Fruit fly (Drosophila melanogaster) ovary, adult (tissue): ENCODE measurements around the gene hth.

Experiments
- CG17801 ChIP-seq: fragments of 200-800 bp; optimal IDR thresholded peaks from 2 replicates; lab custom pipeline; 2019; ENCODE audit warnings: missing biosample characterization, mild to moderate bottlenecking, missing genetic modification characterization, moderate library complexity; ENCODE audit not compliant: partially characterized antibody

Gene hth

DNA sequence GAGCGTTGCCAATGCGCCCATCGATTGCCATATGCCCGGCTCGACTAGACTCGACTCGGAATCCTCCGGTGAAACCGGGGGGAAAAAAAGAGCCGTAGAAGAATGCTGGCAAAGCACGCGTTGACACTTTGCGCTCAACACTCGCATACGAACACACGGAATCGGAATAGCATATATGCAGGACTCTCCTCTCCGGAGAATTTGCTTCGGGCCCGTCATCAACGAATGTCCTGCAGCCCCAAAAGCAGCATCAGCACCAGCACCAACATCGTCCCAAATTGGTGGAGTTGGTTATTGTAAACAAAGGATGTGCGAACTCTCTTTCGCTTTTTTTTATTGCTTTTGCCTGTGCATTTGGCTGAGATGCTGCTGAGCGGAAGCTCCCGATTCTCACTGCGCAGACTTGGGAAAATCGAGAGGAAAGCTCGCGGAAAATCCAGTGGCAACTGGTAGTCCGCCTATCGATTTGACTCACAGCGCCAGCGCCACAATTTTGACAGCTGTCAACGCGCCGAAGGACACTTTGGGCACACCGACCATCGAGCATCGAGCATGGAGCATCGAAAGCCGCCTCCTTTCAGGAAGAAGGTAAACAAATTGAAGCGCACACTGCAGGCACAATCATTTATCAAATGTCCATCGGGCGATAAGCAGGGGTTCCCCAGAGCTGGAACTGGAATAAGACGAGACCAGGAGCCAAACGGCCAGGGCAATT, 1.3 kb upstream of the hth start:
- no peak for TF ChIP-seq CG17801

DNA sequence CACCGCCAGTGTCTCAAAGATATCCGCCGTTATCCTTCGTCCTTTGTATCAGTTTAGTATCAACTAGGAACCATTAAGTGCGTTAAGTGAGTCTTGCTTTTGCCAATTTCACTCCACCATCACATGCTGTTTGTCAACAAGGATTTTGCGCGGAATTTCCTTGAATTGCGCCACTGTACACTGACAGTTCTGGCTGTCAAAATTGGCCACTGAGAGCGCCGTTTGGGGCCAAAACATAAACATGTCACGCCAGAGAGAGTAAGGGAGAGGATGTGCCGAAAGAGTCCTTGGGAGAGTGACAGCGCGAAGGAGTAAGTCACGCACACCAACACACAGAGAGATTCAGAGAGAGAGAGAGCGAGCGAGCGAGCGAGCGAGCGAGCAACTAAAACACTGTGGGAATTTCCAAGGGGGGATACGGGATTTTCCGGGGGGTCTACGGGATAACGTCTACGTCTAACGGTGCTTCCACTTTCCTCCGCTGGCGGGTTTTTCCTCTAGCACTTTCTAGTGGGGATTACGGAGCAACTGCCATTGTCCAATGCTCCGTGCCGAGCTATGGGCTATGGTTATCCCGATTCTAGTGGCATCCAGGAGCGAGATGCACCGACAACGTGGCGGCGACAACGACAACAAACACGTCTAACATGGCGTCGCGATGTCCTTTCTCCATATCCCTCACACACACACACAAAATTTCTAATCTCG, 573 bp downstream of the hth start:
- no peak for TF ChIP-seq CG17801

dm6 chr3R:10636028-10636427, 3.3 kb downstream of the hth start:
- TF ChIP-seq CG17801 = no peak

DNA sequence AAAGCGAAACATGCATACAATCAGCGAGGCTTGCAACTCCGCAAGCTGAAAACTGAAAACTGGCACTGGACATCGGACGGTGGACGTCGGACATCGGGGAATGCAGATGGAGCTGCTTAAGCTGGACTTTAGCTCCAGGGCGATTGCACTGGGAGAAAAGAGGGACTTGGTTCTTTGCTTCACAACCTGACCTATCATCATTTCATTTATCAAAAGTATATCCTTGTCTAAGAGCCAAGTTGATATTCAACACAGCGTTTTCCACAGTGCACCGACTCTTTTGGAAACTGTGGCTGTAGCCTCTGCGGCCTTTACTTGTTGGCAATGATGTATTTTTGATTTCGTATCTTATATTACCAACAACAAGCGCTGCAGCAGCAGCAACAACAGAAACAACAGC, 5.5 kb downstream of the hth start:
- TF ChIP-seq CG17801 = no peak

DNA sequence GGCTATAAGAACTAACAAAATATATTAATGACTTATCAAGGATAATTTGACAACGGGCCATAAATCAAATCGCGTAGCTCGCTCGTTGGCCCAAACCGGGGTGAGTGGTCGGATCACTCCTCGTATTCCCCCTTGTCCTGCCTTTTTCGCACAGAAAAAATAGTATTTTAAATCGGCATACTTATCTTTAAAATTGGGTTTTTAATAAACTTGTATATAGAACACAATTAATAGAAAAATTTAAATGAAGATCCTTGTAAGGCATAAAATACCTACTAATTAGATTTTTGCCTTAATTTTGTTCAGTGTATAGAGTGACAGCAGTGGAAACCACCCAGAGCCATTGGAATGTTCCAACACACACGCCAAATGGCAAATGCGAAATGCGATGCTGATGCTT, 7.6 kb downstream of the hth start:
- no peak for TF ChIP-seq CG17801

dm6 chr3R:10629973-10630372, 9.4 kb downstream of the hth start:
- TF ChIP-seq CG17801 = no peak

dm6 chr3R:10628234-10628633, 11.1 kb downstream of the hth start:
- no peak for TF ChIP-seq CG17801

- TF ChIP-seq CG17801 = no peak
Measured at dm6 chr3R:10626556-10627121, 12.7 kb downstream of the hth start.

dm6 chr3R:10626066-10626465, 13.3 kb downstream of the hth start:
- TF ChIP-seq CG17801 = no peak

dm6 chr3R:10624150-10624804, 15.1 kb downstream of the hth start:
- no peak for TF ChIP-seq CG17801

- no peak for TF ChIP-seq CG17801
Measured at dm6 chr3R:10623632-10624031, 15.7 kb downstream of the hth start.

DNA sequence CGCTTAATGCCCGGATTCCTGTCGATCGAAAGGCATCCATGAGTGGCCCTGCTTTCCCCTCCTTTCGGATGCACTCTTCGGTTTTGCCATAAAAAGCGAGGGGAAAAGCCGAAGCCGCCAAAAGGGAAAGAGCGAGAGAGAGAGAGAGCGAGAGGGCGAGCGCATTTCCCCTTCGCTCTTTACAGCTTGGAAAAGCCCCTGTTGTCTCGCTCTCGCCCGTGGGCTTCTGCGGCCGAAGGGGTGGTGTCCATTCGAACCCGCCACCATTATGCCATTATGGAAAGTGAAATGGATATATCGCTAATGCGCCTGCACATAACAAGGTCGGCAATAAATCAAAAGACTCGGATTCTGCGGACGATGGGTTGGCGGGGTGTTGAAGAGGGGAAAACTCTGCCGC, 17.2 kb downstream of the hth start:
- no peak for TF ChIP-seq CG17801

DNA sequence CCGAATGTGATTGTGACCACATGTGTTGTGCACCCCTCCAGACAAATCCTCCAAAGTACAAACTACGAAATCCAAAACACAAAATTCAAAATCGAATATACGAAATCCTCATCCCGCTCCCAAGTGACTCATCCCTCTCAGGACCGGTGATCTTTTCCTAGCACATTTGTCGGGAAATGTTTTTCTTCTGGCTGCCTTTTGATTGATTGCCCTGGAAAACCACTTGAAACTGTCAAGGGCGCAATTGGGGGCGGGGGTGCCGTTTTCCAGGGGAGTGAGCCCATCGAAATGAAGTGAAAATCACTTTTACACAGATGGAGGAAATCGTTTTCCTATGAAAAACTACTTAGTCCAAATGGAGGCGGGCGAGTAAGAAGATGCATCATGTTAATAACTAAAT, 20.5 kb downstream of the hth start:
- no peak for TF ChIP-seq CG17801

dm6 chr3R:10617714-10618113, 21.7 kb downstream of the hth start:
- no peak for TF ChIP-seq CG17801

dm6 chr3R:10616772-10617400, 22.5 kb downstream of the hth start:
- TF ChIP-seq CG17801 = no peak

DNA sequence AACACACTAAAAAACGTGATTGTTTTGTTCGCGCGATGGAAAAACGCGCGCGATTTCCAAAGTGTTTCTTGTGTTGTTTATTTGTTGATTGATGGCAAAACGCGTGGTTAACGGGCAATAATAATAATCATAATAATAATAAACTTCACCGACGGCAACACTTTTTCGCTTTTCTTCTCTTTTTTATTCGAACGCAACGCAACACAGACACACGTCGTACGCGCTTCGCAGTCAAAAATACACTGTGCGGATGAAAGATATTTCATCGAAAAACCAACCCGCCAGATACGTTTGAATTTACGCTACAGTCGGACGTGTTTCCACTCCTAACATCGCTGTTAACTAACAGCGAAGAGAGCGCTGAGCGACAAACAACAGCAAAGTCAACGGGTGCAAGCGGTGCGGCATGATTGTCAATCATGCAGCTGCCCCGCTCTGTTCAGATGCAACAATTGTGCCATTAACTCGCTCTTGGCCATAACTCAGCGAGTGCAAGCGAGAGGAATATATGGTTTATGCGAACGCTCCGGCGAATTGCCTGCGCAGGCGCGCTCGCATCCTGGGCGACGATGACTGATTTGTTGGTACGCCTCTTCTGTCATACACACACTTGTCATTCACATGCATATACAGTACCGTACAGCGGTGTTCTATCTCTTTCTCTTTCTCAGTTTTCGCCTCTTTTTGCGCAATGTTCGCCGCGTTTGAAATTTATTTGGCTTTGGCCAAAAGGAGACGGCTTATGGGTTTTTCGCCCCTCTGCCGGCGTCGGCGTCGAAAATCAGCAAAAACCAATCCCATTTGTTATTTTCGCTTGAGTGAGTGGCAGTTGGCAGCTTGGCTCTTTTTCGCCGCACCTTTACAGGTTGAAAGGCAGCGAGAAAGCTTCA, 25.1 kb downstream of the hth start:
- no peak for TF ChIP-seq CG17801
